Worm (Caenorhabditis elegans) whole organism, young adult: ENCODE results near the gene ubc-26.

Source experiments
- B0336.3 ChIP-seq: fragments of 200-800 bp; sonication (Bioruptor generic); IDR thresholded peaks from 2 replicates; pipeline ENCODE4 v1.3.6; 2022; ENCODE audit warnings: missing genetic modification characterization, missing compliant biosample characterization
- D2030.7 ChIP-seq: fragments of 200-800 bp; sonication (Bioruptor generic); IDR thresholded peaks from 2 replicates; pipeline ENCODE4 v1.3.6; 2022; ENCODE audit warnings: missing genetic modification reagents, missing genetic modification characterization, missing compliant biosample characterization
- F33H1.4 ChIP-seq: fragments of 200-800 bp; sonication (Bioruptor generic); IDR thresholded peaks from 2 replicates; pipeline ENCODE4 v1.3.6; 2022; ENCODE audit warnings: missing genetic modification reagents, missing genetic modification characterization, missing compliant biosample characterization
- F37B4.10 ChIP-seq: fragments of 200-800 bp; sonication (Bioruptor generic); IDR thresholded peaks from 2 replicates; pipeline ENCODE4 v1.3.6; 2022; ENCODE audit warnings: missing genetic modification characterization, missing compliant biosample characterization
- F52B5.7 ChIP-seq: sonication (generic microtip); optimal IDR thresholded peaks from 2 replicates; lab custom pipeline; 2016; ENCODE audit warnings: mild to moderate bottlenecking, missing genetic modification characterization, missing compliant biosample characterization
- Y67H2A.10 ChIP-seq: fragments of 200-800 bp; sonication (Bioruptor generic); conservative IDR thresholded peaks from 2 replicates; pipeline ENCODE4 v1.3.6; 2022; ENCODE audit warnings: missing genetic modification reagents, missing genetic modification characterization, missing compliant biosample characterization
- atf-7 ChIP-seq: sonication (generic microtip); optimal IDR thresholded peaks from 2 replicates; lab custom pipeline; 2017; ENCODE audit warnings: mild to moderate bottlenecking, missing genetic modification characterization, missing compliant biosample characterization
- athp-1 ChIP-seq: sonication (generic microtip); optimal IDR thresholded peaks from 2 replicates; lab custom pipeline; 2017; ENCODE audit warnings: mild to moderate bottlenecking, missing genetic modification characterization, missing compliant biosample characterization
- ceh-91 ChIP-seq: fragments of 200-800 bp; sonication (Bioruptor generic); IDR thresholded peaks from 2 replicates; pipeline ENCODE4 v1.3.6; 2022; ENCODE audit warnings: missing genetic modification reagents, missing genetic modification characterization, missing compliant biosample characterization
- efl-1 ChIP-seq: fragments of 150-350 bp; optimal IDR thresholded peaks from 2 replicates; lab custom pipeline; 2014; ENCODE audit warnings: missing biosample characterization, missing genetic modification reagents, missing genetic modification characterization
- egrh-3 ChIP-seq: fragments of 200-800 bp; sonication (Bioruptor generic); IDR thresholded peaks from 2 replicates; pipeline ENCODE4 v1.3.6; 2022; ENCODE audit warnings: missing genetic modification reagents, missing genetic modification characterization, missing compliant biosample characterization
- hlh-12 ChIP-seq: sonication (generic microtip); optimal IDR thresholded peaks from 2 replicates; lab custom pipeline; 2016; ENCODE audit warnings: missing genetic modification characterization, missing compliant biosample characterization
- hmg-1.2 ChIP-seq: fragments of 200-800 bp; sonication (Bioruptor generic); IDR thresholded peaks from 2 replicates; pipeline ENCODE4 v1.3.6; 2022; ENCODE audit warnings: missing genetic modification reagents, missing genetic modification characterization, missing compliant biosample characterization
- hsf-1 ChIP-seq: fragments of 200-800 bp; sonication (Bioruptor generic); IDR thresholded peaks from 2 replicates; pipeline ENCODE4 v1.3.6; 2022; ENCODE audit warnings: missing genetic modification reagents, missing genetic modification characterization, missing compliant biosample characterization
- let-607 ChIP-seq, 2 experiments: fragments of 200-800 bp in 1 of 2; sonication (Bioruptor generic) in 1 of 2; sonication (generic microtip) in 1 of 2; optimal IDR thresholded peaks; 2 replicates each; lab custom pipeline; 2016 to 2018; ENCODE audit warnings: mild to moderate bottlenecking in 2 of 2, missing compliant biosample characterization in 2 of 2, missing genetic modification characterization in 2 of 2, moderate library complexity in 2 of 2, missing genotype in 1 of 2
- lin-35 ChIP-seq, 3 experiments: fragments of 150-350 bp in 2 of 3; sonication (generic microtip) in 1 of 3; optimal IDR thresholded peaks; 2 replicates each; lab custom pipeline; 2014 to 2018; ENCODE audit warnings: missing biosample characterization in 3 of 3, missing genetic modification characterization in 3 of 3, missing genetic modification reagents in 3 of 3
- lin-54 ChIP-seq: fragments of 200-800 bp; sonication (Bioruptor generic); optimal IDR thresholded peaks from 2 replicates; lab custom pipeline; 2018; ENCODE audit warnings: mild to moderate bottlenecking, missing genetic modification characterization, missing compliant biosample characterization
- lsl-1 ChIP-seq: fragments of 200-800 bp; sonication (Bioruptor generic); optimal IDR thresholded peaks from 2 replicates; lab custom pipeline; 2018; ENCODE audit warnings: mild to moderate bottlenecking, missing genetic modification characterization, moderate library complexity, missing compliant biosample characterization
- lsy-27 ChIP-seq: sonication (generic microtip); optimal IDR thresholded peaks from 2 replicates; lab custom pipeline; 2017; ENCODE audit warnings: missing genetic modification characterization, mild to moderate bottlenecking, missing compliant biosample characterization, antibody characterized with exemption, missing genotype, borderline replicate concordance; ENCODE audit not compliant: insufficient read depth
- madf-6 ChIP-seq: fragments of 200-800 bp; sonication (Bioruptor generic); IDR thresholded peaks from 2 replicates; pipeline ENCODE4 v1.3.6; 2022; ENCODE audit warnings: missing genetic modification reagents, missing genetic modification characterization, missing compliant biosample characterization
- madf-8 ChIP-seq: fragments of 200-800 bp; sonication (Bioruptor generic); conservative IDR thresholded peaks from 2 replicates; pipeline ENCODE4 v1.3.6; 2022; ENCODE audit warnings: missing genetic modification reagents, missing genetic modification characterization, missing compliant biosample characterization
- mcd-1 ChIP-seq: fragments of 200-800 bp; sonication (Bioruptor generic); IDR thresholded peaks from 2 replicates; pipeline ENCODE4 v1.3.6; 2022; ENCODE audit warnings: missing genetic modification reagents, missing genetic modification characterization, missing compliant biosample characterization
- pha-4 ChIP-seq: fragments of 150-350 bp; sonication (generic microtip); optimal IDR thresholded peaks from 2 replicates; lab custom pipeline; 2014; ENCODE audit warnings: missing biosample characterization, missing genetic modification reagents, missing genetic modification characterization
- rcor-1 ChIP-seq: fragments of 200-800 bp; sonication (Bioruptor generic); IDR thresholded peaks from 2 replicates; pipeline ENCODE4 v1.3.6; 2022; ENCODE audit warnings: missing genetic modification reagents, missing genetic modification characterization, missing compliant biosample characterization
- snpc-1.1 ChIP-seq: sonication (generic microtip); optimal IDR thresholded peaks from 2 replicates; lab custom pipeline; 2017; ENCODE audit warnings: missing genetic modification characterization, mild to moderate bottlenecking, missing compliant biosample characterization, antibody characterized with exemption, moderate library complexity, missing genotype, missing genetic modification reagents; ENCODE audit not compliant: insufficient read depth
- snpc-1.3 ChIP-seq: sonication (generic microtip); optimal IDR thresholded peaks from 2 replicates; lab custom pipeline; 2017; ENCODE audit warnings: missing genetic modification characterization, mild to moderate bottlenecking, missing compliant biosample characterization, antibody characterized with exemption, moderate library complexity, missing genotype, missing genetic modification reagents; ENCODE audit not compliant: insufficient read depth
- snpc-3.4 ChIP-seq: sonication (generic microtip); optimal IDR thresholded peaks from 2 replicates; lab custom pipeline; 2017; ENCODE audit warnings: missing genetic modification characterization, mild to moderate bottlenecking, missing compliant biosample characterization, antibody characterized with exemption, moderate library complexity, missing genotype, missing genetic modification reagents
- tbp1 ChIP-seq: fragments of 200-800 bp; sonication (Bioruptor generic); optimal IDR thresholded peaks from 2 replicates; lab custom pipeline; 2018; ENCODE audit warnings: mild to moderate bottlenecking, missing genetic modification characterization, missing compliant biosample characterization
- unc-130 ChIP-seq: sonication (generic microtip); optimal IDR thresholded peaks from 2 replicates; lab custom pipeline; 2016; ENCODE audit warnings: missing genetic modification reagents, missing genetic modification characterization, missing compliant biosample characterization
- xnd-1 ChIP-seq: sonication (generic microtip); optimal IDR thresholded peaks from 2 replicates; lab custom pipeline; 2016; ENCODE audit warnings: missing genotype, missing genetic modification reagents, missing genetic modification characterization, missing compliant biosample characterization
- zfh-2 ChIP-seq: fragments of 200-800 bp; sonication (Bioruptor generic); conservative IDR thresholded peaks from 2 replicates; pipeline ENCODE4 v1.3.6; 2022; ENCODE audit warnings: missing genetic modification reagents, missing genetic modification characterization, missing compliant biosample characterization

The ubc-26 gene

DNA sequence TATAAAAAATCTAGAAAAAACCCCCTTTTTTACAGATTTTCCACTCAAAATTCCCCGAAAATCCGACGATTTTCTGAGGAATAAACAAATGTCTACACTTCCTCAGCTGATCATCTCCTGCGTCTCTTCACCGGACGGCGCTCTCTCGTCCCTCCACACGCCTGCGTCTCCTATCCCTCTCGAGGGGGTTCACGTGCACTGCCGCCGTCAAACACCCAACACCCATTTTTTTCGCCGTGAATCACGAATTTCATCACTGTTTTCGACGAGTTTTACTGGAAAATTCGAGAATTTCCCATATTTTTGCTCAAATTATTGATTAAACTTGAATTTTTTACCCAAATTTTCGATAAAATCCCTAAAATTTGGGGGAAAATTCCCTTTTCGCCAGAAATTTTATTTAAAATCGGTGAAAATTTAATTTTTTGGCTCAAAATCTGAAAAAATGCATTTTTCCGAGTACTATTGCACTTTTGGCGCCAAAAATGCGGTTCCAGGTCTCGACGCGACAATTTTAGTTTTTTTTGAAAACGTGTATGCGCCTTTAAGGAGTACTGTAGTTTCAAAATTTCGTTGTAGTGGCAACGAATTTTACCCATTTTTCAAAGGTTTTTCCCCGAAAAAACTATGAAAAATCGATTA is 20.8 kb upstream of the ubc-26 start (continued):
- TF ChIP-seq F52B5.7 (tag; lab: Kevin White, UChicago), result peak; percentile 37
- no peak for TF ChIP-seq hlh-12
- TF ChIP-seq, all 124 proteins: peak for 56

DNA sequence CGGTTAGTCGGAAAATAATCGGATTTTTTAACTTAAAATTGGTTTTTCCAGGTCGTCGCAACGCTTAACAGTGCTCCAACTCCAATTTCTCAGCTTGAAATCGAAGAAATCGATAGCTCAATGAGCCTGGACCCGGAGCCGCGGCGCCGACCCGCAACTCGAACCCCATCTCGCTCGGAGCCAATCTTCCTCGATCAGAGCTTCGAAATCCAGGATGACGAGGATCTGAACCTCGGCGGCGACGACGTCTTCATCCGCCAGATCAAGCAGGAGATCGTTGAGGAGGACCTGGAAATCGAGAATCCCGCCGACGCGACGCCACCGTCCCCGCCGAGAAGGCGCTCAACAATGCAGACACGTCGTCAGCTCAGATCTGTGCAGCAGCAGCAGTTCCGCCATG is 20.1 kb upstream of the ubc-26 start:
- TF ChIP-seq zfh-2 (GFP tag; lab: Robert Waterston, UW) (peak; percentile 69), mcd-1 (GFP tag; lab: Robert Waterston, UW) (peak; percentile 5; the same call in 1 of the 2 replicates), Y67H2A.10 (GFP tag; lab: Robert Waterston, UW) (no peak), egrh-3 (peak; percentile 77; the same call in 1 of the 2 replicates)
- TF ChIP-seq, all 124 proteins: peak for 3

DNA sequence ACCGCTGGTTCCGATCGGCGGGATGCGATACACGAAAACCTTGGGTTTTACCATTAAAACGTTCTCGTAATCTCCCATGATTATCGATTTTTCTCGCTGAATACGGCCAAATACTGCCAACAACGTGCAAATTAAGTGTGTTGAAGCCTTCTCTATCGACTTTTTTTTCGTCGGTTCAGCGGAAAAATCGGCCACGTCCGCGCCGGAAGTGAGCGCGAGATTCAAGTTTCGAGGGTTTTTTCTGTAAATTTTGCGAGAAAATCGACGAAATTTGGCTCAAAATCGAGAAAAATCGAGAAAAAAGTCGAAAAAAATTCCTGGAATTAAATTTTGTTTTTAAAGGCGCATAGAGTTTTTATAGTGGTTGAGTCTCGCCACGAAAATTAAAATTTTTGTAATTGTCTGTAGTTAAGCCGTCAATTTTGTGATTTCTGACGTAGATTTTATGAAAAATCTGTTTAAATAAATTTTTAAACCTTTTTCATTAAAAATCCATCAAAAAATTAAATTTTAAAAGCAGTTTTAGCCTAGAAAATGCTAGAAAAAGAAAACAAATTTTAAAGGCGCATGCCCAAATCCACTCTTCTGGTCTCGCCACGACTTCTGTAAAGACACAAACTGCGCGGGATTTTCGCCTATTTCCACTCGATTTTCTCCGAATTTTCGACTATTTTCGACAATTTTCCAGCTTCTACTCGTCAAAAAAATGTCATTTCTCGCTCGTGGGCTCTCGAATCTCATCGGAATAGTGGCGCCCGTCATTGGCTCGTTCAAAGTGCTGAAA is 19.1 kb upstream of the ubc-26 start, which contains the start of the genes ncap-1 and Y110A2AR.1:
Gene ncap-1 (minus strand): TSS at position 241 of the 784 bp plus-strand sequence.
Gene Y110A2AR.1 (plus strand): TSS at position 637 of the 784 bp plus-strand sequence.
- TF ChIP-seq B0336.3 (GFP tag; lab: Robert Waterston, UW), result peak; percentile 57; the same call in 1 of the 2 replicates
- TF ChIP-seq lin-54, result peak; percentile 58
- TF ChIP-seq tbp1 (GFP tag; lab: Kevin White, UChicago), result peak; percentile 28
- TF ChIP-seq snpc-1.3 (tag; lab: Kevin White, UChicago), result peak; percentile 5
- peak; percentile 45 for TF ChIP-seq unc-130 (GFP tag; lab: Kevin White, UChicago)
- peak; percentile 87 for TF ChIP-seq ceh-91 (GFP tag; lab: Robert Waterston, UW)
- no peak for TF ChIP-seq hsf-1 (GFP tag; lab: Robert Waterston, UW)
- 0 out of 2 replicates have a peak, but pooled peaks have one; percentile 29 for TF ChIP-seq rcor-1 (GFP tag; lab: Robert Waterston, UW)
- no peak for TF ChIP-seq pha-4 (tag; lab: Kevin White, UChicago)
- peak; percentile 86 for TF ChIP-seq D2030.7
- peak; percentile 4 for TF ChIP-seq snpc-1.1 (tag; lab: Kevin White, UChicago)
- TF ChIP-seq hmg-1.2 (GFP tag; lab: Robert Waterston, UW), result peak; percentile 25; the same call in 1 of the 2 replicates
- peak; percentile 98 for TF ChIP-seq xnd-1 (tag; lab: Kevin White, UChicago)
- peak; percentile 100 for TF ChIP-seq lsl-1 (GFP tag; lab: Kevin White, UChicago)
- peak; percentile 80 for TF ChIP-seq madf-8 (GFP tag; lab: Robert Waterston, UW)
- peak; percentile 99 for TF ChIP-seq F33H1.4 (GFP tag; lab: Robert Waterston, UW)
- no peak for TF ChIP-seq lsy-27 (tag; lab: Kevin White, UChicago)
- TF ChIP-seq F37B4.10 (GFP tag; lab: Robert Waterston, UW), result no peak
- TF ChIP-seq madf-6, result peak; percentile 93
- peak; percentile 16 for TF ChIP-seq athp-1 (tag; lab: Kevin White, UChicago)
- no peak for TF ChIP-seq mcd-1 (GFP tag; lab: Robert Waterston, UW)
- peak; percentile 87 for TF ChIP-seq efl-1

DNA sequence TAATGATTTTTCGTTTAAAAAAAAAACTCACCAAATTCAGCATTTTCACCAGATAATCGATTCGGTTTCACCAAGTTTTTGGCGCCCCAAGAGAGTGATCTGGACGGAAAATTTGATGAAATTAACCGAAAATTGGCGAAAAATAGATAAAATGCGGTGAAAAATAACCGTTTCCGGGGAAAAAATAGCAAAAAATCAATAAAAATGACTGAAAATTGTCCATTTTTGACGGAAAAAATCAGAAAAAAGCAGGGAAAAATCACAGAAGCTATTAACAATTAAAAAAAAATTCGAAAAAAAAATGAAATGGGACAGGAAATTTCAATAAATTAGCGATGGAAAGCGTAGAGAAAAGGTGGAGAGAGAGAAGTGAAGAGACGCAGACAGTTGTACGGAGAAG is 13.4 kb upstream of the ubc-26 start, which contains the start of gene ubc-15:
Gene ubc-15 (minus strand): TSS at position 101 of the 400 bp plus-strand sequence.
- TF ChIP-seq snpc-3.4 (tag; lab: Kevin White, UChicago) (no peak), lin-35 (GFP tag; optimal IDR thresholded peaks at IDR 0.05; lab: Kevin White, UChicago) (no peak), lin-54 (no peak), atf-7 (tag; lab: Kevin White, UChicago) (peak; percentile 37), let-607 (tag; optimal IDR thresholded peaks at IDR 0.05; lab: Kevin White, UChicago) (no peak), hmg-1.2 (GFP tag; lab: Robert Waterston, UW) (peak; percentile 15; the same call in 1 of the 2 replicates)
